Fruit fly (Drosophila melanogaster) whole organism, embryonic: ENCODE measurements around the gene MED14.

Experiments used
- Asciz ChIP-seq: fragments of 200-800 bp; sonication (Bioruptor generic); optimal IDR thresholded peaks from 2 replicates; lab custom pipeline; 2017; ENCODE audit warnings: missing biosample characterization, mild to moderate bottlenecking, missing genetic modification characterization, missing genetic modification reagents
- Awh ChIP-seq: fragments of 200-800 bp; sonication (Bioruptor generic); IDR thresholded peaks from 2 replicates; pipeline ENCODE4, ENCODE4 v1.3.6; 2022; ENCODE audit warnings: missing biosample characterization, missing genetic modification characterization
- CG10543 ChIP-seq: fragments of 200-800 bp; sonication (Bioruptor generic); optimal IDR thresholded peaks from 3 replicates; lab custom pipeline; 2017; ENCODE audit warnings: missing biosample characterization, mild to moderate bottlenecking, missing genetic modification characterization, moderate library complexity
- CG12071 ChIP-seq: fragments of 200-800 bp; sonication (Bioruptor generic); optimal IDR thresholded peaks from 3 replicates; lab custom pipeline; 2018; ENCODE audit warnings: missing biosample characterization, mild to moderate bottlenecking, missing genetic modification characterization
- CG12769 ChIP-seq: fragments of 200-800 bp; sonication (Bioruptor generic); optimal IDR thresholded peaks from 2 replicates; lab custom pipeline; 2019; ENCODE audit warnings: missing biosample characterization, mild to moderate bottlenecking, missing genetic modification characterization, moderate library complexity
- CG13775 ChIP-seq: fragments of 200-800 bp; sonication (Bioruptor generic); optimal IDR thresholded peaks from 3 replicates; lab custom pipeline; 2017; ENCODE audit warnings: missing biosample characterization, mild to moderate bottlenecking, missing genetic modification characterization
- CG14965 ChIP-seq: fragments of 200-800 bp; sonication (Bioruptor generic); optimal IDR thresholded peaks from 2 replicates; lab custom pipeline; 2016; ENCODE audit warnings: missing biosample characterization, missing genetic modification characterization, borderline replicate concordance
- CG15479 ChIP-seq: fragments of 200-800 bp; sonication (Bioruptor generic); optimal IDR thresholded peaks from 3 replicates; lab custom pipeline; 2019; ENCODE audit warnings: missing biosample characterization, mild to moderate bottlenecking, missing genetic modification characterization, moderate library complexity
- CG15514 ChIP-seq: fragments of 200-800 bp; sonication (Bioruptor generic); optimal IDR thresholded peaks from 3 replicates; lab custom pipeline; 2017; ENCODE audit warnings: missing biosample characterization, missing genetic modification characterization, mild to moderate bottlenecking, moderate library complexity, missing genetic modification reagents
- CG17328 ChIP-seq: fragments of 200-800 bp; sonication (Bioruptor generic); IDR thresholded peaks from 2 replicates; pipeline ENCODE4 v1.3.6; 2022; ENCODE audit warnings: missing biosample characterization, missing genetic modification characterization
- CG2875 ChIP-seq: fragments of 200-800 bp; sonication (Bioruptor generic); optimal IDR thresholded peaks from 2 replicates; lab custom pipeline; 2017; ENCODE audit warnings: missing biosample characterization, mild to moderate bottlenecking, missing genetic modification characterization, missing genetic modification reagents
- CG33557 ChIP-seq: fragments of 200-800 bp; sonication (Bioruptor generic); optimal IDR thresholded peaks from 2 replicates; lab custom pipeline; 2019; ENCODE audit warnings: missing biosample characterization, mild to moderate bottlenecking, missing genetic modification characterization, moderate library complexity
- CG4328 ChIP-seq: fragments of 200-800 bp; sonication (Bioruptor generic); optimal IDR thresholded peaks from 3 replicates; lab custom pipeline; 2017; ENCODE audit warnings: missing biosample characterization, missing genetic modification reagents, missing genetic modification characterization
- CG4707 ChIP-seq: fragments of 200-800 bp; sonication (Bioruptor generic); optimal IDR thresholded peaks from 2 replicates; lab custom pipeline; 2018; ENCODE audit warnings: missing biosample characterization, mild to moderate bottlenecking, missing genetic modification characterization, moderate library complexity
- CG4730 ChIP-seq: fragments of 200-800 bp; sonication (Bioruptor generic); IDR thresholded peaks from 2 replicates; pipeline ENCODE4 v1.3.6; 2022; ENCODE audit warnings: missing biosample characterization, missing genetic modification characterization
- CG5180 ChIP-seq: fragments of 200-800 bp; sonication (Bioruptor generic); optimal IDR thresholded peaks from 3 replicates; lab custom pipeline; 2017; ENCODE audit warnings: missing biosample characterization, missing genetic modification characterization, mild to moderate bottlenecking, moderate library complexity, missing genetic modification reagents
- CG5953 ChIP-seq: fragments of 200-800 bp; sonication (Bioruptor generic); IDR thresholded peaks from 2 replicates; pipeline ENCODE4 v1.3.6; 2022; ENCODE audit warnings: missing biosample characterization, missing genetic modification characterization
- CG6813 ChIP-seq: fragments of 200-800 bp; sonication (Bioruptor generic); optimal IDR thresholded peaks from 2 replicates; lab custom pipeline; 2017; ENCODE audit warnings: missing biosample characterization, missing genetic modification characterization, mild to moderate bottlenecking, moderate library complexity, missing genetic modification reagents
- CG9609 ChIP-seq: fragments of 200-800 bp; sonication (Bioruptor generic); optimal IDR thresholded peaks from 3 replicates; lab custom pipeline; 2016; ENCODE audit warnings: missing biosample characterization, missing genetic modification characterization
- Fer1 ChIP-seq: fragments of 200-800 bp; sonication (Bioruptor generic); optimal IDR thresholded peaks from 2 replicates; lab custom pipeline; 2017; ENCODE audit warnings: missing biosample characterization, mild to moderate bottlenecking, missing genetic modification characterization
- HHEX ChIP-seq: fragments of 200-800 bp; sonication (Bioruptor generic); optimal IDR thresholded peaks from 3 replicates; lab custom pipeline; 2017; ENCODE audit warnings: missing biosample characterization, mild to moderate bottlenecking, missing genetic modification characterization, missing genetic modification reagents
- HmgZ ChIP-seq: fragments of 200-800 bp; sonication (Bioruptor generic); optimal IDR thresholded peaks from 2 replicates; lab custom pipeline; 2018; ENCODE audit warnings: missing biosample characterization, mild to moderate bottlenecking, missing genetic modification characterization
- MBD-R2 ChIP-seq: fragments of 200-800 bp; sonication (Bioruptor generic); IDR thresholded peaks from 2 replicates; pipeline ENCODE4 v1.3.6; 2022; ENCODE audit warnings: missing biosample characterization, missing genetic modification characterization
- NFAT ChIP-seq: fragments of 200-800 bp; sonication (Bioruptor generic); IDR thresholded peaks from 2 replicates; pipeline ENCODE4 v1.3.6; 2022; ENCODE audit warnings: missing biosample characterization, missing genetic modification characterization
- Nf-YA ChIP-seq: fragments of 200-800 bp; sonication (Bioruptor generic); IDR thresholded peaks from 2 replicates; pipeline ENCODE4 v1.3.6; 2022; ENCODE audit warnings: missing biosample characterization, missing genetic modification characterization
- NfI ChIP-seq: fragments of 200-800 bp; sonication (Bioruptor generic); optimal IDR thresholded peaks from 3 replicates; lab custom pipeline; 2018; ENCODE audit warnings: missing biosample characterization, mild to moderate bottlenecking, missing genetic modification characterization, moderate library complexity
- bsh ChIP-seq, 2 experiments: fragments of 200-800 bp; sonication (Bioruptor generic); optimal IDR thresholded peaks; 2 replicates each; lab custom pipeline; 2017 to 2018; ENCODE audit warnings: mild to moderate bottlenecking in 2 of 2, missing biosample characterization in 2 of 2, missing genetic modification characterization in 2 of 2, moderate library complexity in 1 of 2
- dati ChIP-seq: fragments of 200-800 bp; sonication (Bioruptor generic); IDR thresholded peaks from 2 replicates; pipeline ENCODE4 v1.3.6; 2022; ENCODE audit warnings: missing biosample characterization, missing genetic modification characterization
- en ChIP-seq: fragments of 200-800 bp; sonication (Bioruptor generic); optimal IDR thresholded peaks from 2 replicates; lab custom pipeline; 2016; ENCODE audit warnings: missing biosample characterization, missing genetic modification characterization
- gro ChIP-seq: fragments of 200-800 bp; sonication (Bioruptor generic); optimal IDR thresholded peaks from 2 replicates; lab custom pipeline; 2016; ENCODE audit warnings: missing biosample characterization, missing genetic modification characterization
- gsb-n ChIP-seq: fragments of 200-800 bp; sonication (Bioruptor generic); optimal IDR thresholded peaks from 3 replicates; lab custom pipeline; 2018; ENCODE audit warnings: missing biosample characterization, mild to moderate bottlenecking, missing genetic modification characterization
- lab ChIP-seq: fragments of 200-800 bp; sonication (Bioruptor generic); optimal IDR thresholded peaks from 3 replicates; lab custom pipeline; 2017; ENCODE audit warnings: missing biosample characterization, missing genetic modification characterization, mild to moderate bottlenecking, moderate library complexity, missing genetic modification reagents
- nau ChIP-seq: fragments of 200-800 bp; sonication (Bioruptor generic); optimal IDR thresholded peaks from 3 replicates; lab custom pipeline; 2017; ENCODE audit warnings: missing biosample characterization, mild to moderate bottlenecking, missing genetic modification characterization, missing genetic modification reagents
- oc ChIP-seq: fragments of 200-800 bp; sonication (Bioruptor generic); optimal IDR thresholded peaks from 2 replicates; lab custom pipeline; 2018; ENCODE audit warnings: missing biosample characterization, mild to moderate bottlenecking, missing genetic modification characterization, moderate library complexity
- org-1 ChIP-seq: fragments of 200-800 bp; sonication (Bioruptor generic); optimal IDR thresholded peaks from 2 replicates; lab custom pipeline; 2017; ENCODE audit warnings: missing biosample characterization, missing genetic modification characterization
- stc ChIP-seq: fragments of 200-800 bp; sonication (Bioruptor generic); IDR thresholded peaks from 2 replicates; pipeline ENCODE4 v1.3.6; 2022; ENCODE audit warnings: missing biosample characterization, missing genetic modification characterization
- toy ChIP-seq: fragments of 200-800 bp; sonication (Bioruptor generic); IDR thresholded peaks from 2 replicates; pipeline ENCODE4 v1.3.6; 2022; ENCODE audit warnings: missing biosample characterization, missing genetic modification characterization
- ttk ChIP-seq: fragments of 200-800 bp; sonication (Bioruptor generic); IDR thresholded peaks from 2 replicates; pipeline ENCODE4 v2.1.2; 2022; ENCODE audit warnings: missing biosample characterization, missing genetic modification characterization
- zfh1 ChIP-seq: fragments of 200-800 bp; sonication (Bioruptor generic); IDR thresholded peaks from 3 replicates; pipeline ENCODE4 v1.3.6; 2022; ENCODE audit warnings: missing biosample characterization, missing genetic modification characterization

The MED14 gene

dm6 chr3L:614751-615424, 21.8 kb downstream of the MED14 start (continued):
- TF ChIP-seq Awh (peak; percentile 77), oc (tag; lab: Kevin White, UChicago) (peak; percentile 89), Nf-YA (GFP tag; lab: Robert Waterston, UW) (peak; percentile 55; the same call in 1 of the 2 replicates), CG12769 (tag; lab: Kevin White, UChicago) (peak; percentile 93), gsb-n (tag; lab: Kevin White, UChicago) (peak; percentile 51), Asciz (GFP tag; lab: Kevin White, UChicago) (peak; percentile 54), Fer1 (GFP tag; lab: Kevin White, UChicago) (peak; percentile 18), CG4707 (GFP tag; lab: Kevin White, UChicago) (peak; percentile 46), CG13775 (GFP tag; lab: Kevin White, UChicago) (no peak), CG2875 (GFP tag; lab: Kevin White, UChicago) (peak; percentile 74), CG5180 (GFP tag; lab: Kevin White, UChicago) (peak; percentile 41), zfh1 (peak; percentile 75), org-1 (GFP tag; lab: Kevin White, UChicago) (peak; percentile 46), toy (GFP tag; lab: Robert Waterston, UW) (0 out of 2 replicates have a peak, but pooled peaks have one; percentile 34), lab (peak; percentile 60), NFAT (0 out of 2 replicates have a peak, but pooled peaks have one; percentile 9), CG6813 (GFP tag; lab: Kevin White, UChicago) (peak; percentile 73), CG12071 (GFP tag; lab: Kevin White, UChicago) (peak; percentile 55), CG15514 (GFP tag; lab: Kevin White, UChicago) (peak; percentile 11), HHEX (GFP tag; lab: Kevin White, UChicago) (peak; percentile 23), nau (peak; percentile 54), dati (GFP tag; lab: Robert Waterston, UW) (no peak), CG10543 (GFP tag; lab: Kevin White, UChicago) (peak; percentile 56), CG5953 (GFP tag; lab: Robert Waterston, UW) (0 out of 2 replicates have a peak, but pooled peaks have one; percentile 48), HmgZ (tag; lab: Kevin White, UChicago) (peak; percentile 39), ttk (peak; percentile 62), CG4730 (GFP tag; lab: Robert Waterston, UW) (0 out of 2 replicates have a peak, but pooled peaks have one; percentile 24), bsh (GFP tag; optimal IDR thresholded peaks at IDR 0.05; lab: Kevin White, UChicago) (peak in 1 of 2 experiments; percentile 41), CG4328 (GFP tag; lab: Kevin White, UChicago) (no peak), MBD-R2 (peak; percentile 29; the same call in 1 of the 2 replicates), NfI (peak; percentile 3), CG14965 (no peak), gro (GFP tag; lab: Kevin White, UChicago) (no peak), CG33557 (GFP tag; lab: Kevin White, UChicago) (peak; percentile 23), CG17328 (GFP tag; lab: Robert Waterston, UW) (peak; percentile 12; the same call in 1 of the 2 replicates), stc (GFP tag; lab: Robert Waterston, UW) (peak; percentile 78), CG9609 (GFP tag; lab: Kevin White, UChicago) (no peak), en (no peak), CG15479 (GFP tag; lab: Kevin White, UChicago) (no peak)
- TF ChIP-seq, all 482 proteins: peak for 138
